Fruit fly (Drosophila melanogaster) whole organism, wandering third instar larva: ENCODE results near the gene CG45307.

Experiments used
- Abd-B ChIP-seq: fragments of >200 bp; optimal IDR thresholded peaks from 2 replicates; lab custom pipeline; 2017; ENCODE audit warnings: missing biosample characterization, missing genetic modification characterization
- CG32264 ChIP-seq: fragments of 200-800 bp; sonication (Bioruptor generic); optimal IDR thresholded peaks from 2 replicates; lab custom pipeline; 2016; ENCODE audit warnings: missing biosample characterization, missing genetic modification characterization
- CG9705 ChIP-seq: fragments of 200-800 bp; sonication (Bioruptor generic); optimal IDR thresholded peaks from 2 replicates; lab custom pipeline; 2018; ENCODE audit warnings: missing biosample characterization, mild to moderate bottlenecking, missing genetic modification characterization
- CrebA ChIP-seq: fragments of 200-800 bp; sonication (Bioruptor generic); optimal IDR thresholded peaks from 2 replicates; lab custom pipeline; 2016; ENCODE audit warnings: missing biosample characterization, mild to moderate bottlenecking, missing genetic modification characterization, borderline replicate concordance
- Dfd ChIP-seq: fragments of >200 bp; optimal IDR thresholded peaks from 2 replicates; lab custom pipeline; 2017; ENCODE audit warnings: missing biosample characterization, missing genetic modification characterization
- HLH106 ChIP-seq: fragments of 200-800 bp; optimal IDR thresholded peaks from 3 replicates; lab custom pipeline; 2019; ENCODE audit warnings: missing biosample characterization, mild to moderate bottlenecking, missing genetic modification characterization, moderate library complexity
- Hnf4 ChIP-seq: fragments of 200-800 bp; sonication (Bioruptor generic); optimal IDR thresholded peaks from 2 replicates; lab custom pipeline; 2016; ENCODE audit warnings: missing biosample characterization, mild to moderate bottlenecking, missing genetic modification characterization
- Hr78 ChIP-seq: fragments of >200 bp; optimal IDR thresholded peaks from 2 replicates; lab custom pipeline; 2017; ENCODE audit warnings: missing biosample characterization, missing genetic modification characterization
- Hr83 ChIP-seq: fragments of 200-300 bp; sonication (Bioruptor generic); optimal IDR thresholded peaks from 2 replicates; lab custom pipeline; 2016; ENCODE audit warnings: missing biosample characterization, mild to moderate bottlenecking, missing genetic modification characterization, moderate library complexity; ENCODE audit not compliant: poor library complexity, severe bottlenecking
- Jra ChIP-seq: sonication (Bioruptor generic); optimal IDR thresholded peaks from 2 replicates; lab custom pipeline; 2016; ENCODE audit warnings: missing biosample characterization, missing genetic modification characterization
- Mio ChIP-seq: sonication (Bioruptor generic); optimal IDR thresholded peaks from 2 replicates; lab custom pipeline; 2016; ENCODE audit warnings: missing biosample characterization, missing genetic modification characterization
- N ChIP-seq: fragments of >200 bp; optimal IDR thresholded peaks from 2 replicates; lab custom pipeline; 2018; ENCODE audit warnings: missing biosample characterization, missing external identifiers, missing genetic modification characterization
- OdsH ChIP-seq: fragments of 200-800 bp; sonication (Bioruptor generic); optimal IDR thresholded peaks from 2 replicates; lab custom pipeline; 2016; ENCODE audit warnings: missing biosample characterization, mild to moderate bottlenecking, missing genetic modification characterization
- Rel ChIP-seq, 2 experiments: fragments of 200-800 bp; sonication (Bioruptor generic) in 1 of 2; optimal IDR thresholded peaks; 2 replicates in 1 of 2; 3 replicates in 1 of 2; lab custom pipeline; 2016 to 2019; ENCODE audit warnings: mild to moderate bottlenecking in 2 of 2, missing biosample characterization in 2 of 2, missing genetic modification characterization in 2 of 2, moderate library complexity in 1 of 2
- Sp1 ChIP-seq: fragments of 200-800 bp; sonication (Bioruptor generic); optimal IDR thresholded peaks from 3 replicates; lab custom pipeline; 2019; ENCODE audit warnings: missing biosample characterization, mild to moderate bottlenecking, missing genetic modification characterization, moderate library complexity
- br ChIP-seq: fragments of 200-800 bp; sonication (Bioruptor generic); optimal IDR thresholded peaks from 2 replicates; lab custom pipeline; 2016; ENCODE audit warnings: missing biosample characterization, missing genetic modification characterization
- brk ChIP-seq: fragments of 200-800 bp; sonication (Bioruptor generic); optimal IDR thresholded peaks from 2 replicates; lab custom pipeline; 2016; ENCODE audit warnings: missing biosample characterization, mild to moderate bottlenecking, missing genetic modification characterization
- dmrt93B ChIP-seq: fragments of 200-800 bp; sonication (Bioruptor generic); optimal IDR thresholded peaks from 2 replicates; lab custom pipeline; 2018; ENCODE audit warnings: missing biosample characterization, mild to moderate bottlenecking, missing genetic modification characterization
- dsf ChIP-seq: sonication (Bioruptor generic); optimal IDR thresholded peaks from 2 replicates; lab custom pipeline; 2016; ENCODE audit warnings: missing biosample characterization, missing genetic modification characterization, borderline replicate concordance
- ey ChIP-seq: fragments of 200-800 bp; sonication (Bioruptor generic); optimal IDR thresholded peaks from 2 replicates; lab custom pipeline; 2016; ENCODE audit warnings: missing biosample characterization, missing genetic modification characterization
- foxo ChIP-seq, 2 experiments: fragments of 200-800 bp; sonication (Bioruptor generic); optimal IDR thresholded peaks; 2 replicates in 1 of 2; 3 replicates in 1 of 2; lab custom pipeline; 2016 to 2017; ENCODE audit warnings: missing biosample characterization in 2 of 2, missing genetic modification characterization in 2 of 2
- fru ChIP-seq: fragments of 200-800 bp; sonication (Bioruptor generic); optimal IDR thresholded peaks from 3 replicates; lab custom pipeline; 2016; ENCODE audit warnings: missing biosample characterization, mild to moderate bottlenecking, missing genetic modification characterization
- h ChIP-seq: fragments of 200-800 bp; sonication (Bioruptor generic); optimal IDR thresholded peaks from 3 replicates; lab custom pipeline; 2016; ENCODE audit warnings: missing biosample characterization, mild to moderate bottlenecking, missing genetic modification characterization
- jim ChIP-seq: fragments of 175-275, 200-325 bp; sonication (Bioruptor generic); optimal IDR thresholded peaks from 2 replicates; lab custom pipeline; 2016; ENCODE audit warnings: missing biosample characterization, mild to moderate bottlenecking, missing genetic modification characterization
- pan ChIP-seq: fragments of >200 bp; optimal IDR thresholded peaks from 2 replicates; lab custom pipeline; 2017
- psq ChIP-seq: fragments of 200-800 bp; sonication (Bioruptor generic); optimal IDR thresholded peaks from 3 replicates; lab custom pipeline; 2017; ENCODE audit warnings: missing biosample characterization, mild to moderate bottlenecking, missing genetic modification characterization, moderate library complexity
- rgr ChIP-seq: fragments of 200-800 bp; sonication (Bioruptor generic); optimal IDR thresholded peaks from 3 replicates; lab custom pipeline; 2016; ENCODE audit warnings: missing biosample characterization, mild to moderate bottlenecking, missing genetic modification characterization
- sage ChIP-seq: fragments of 200-800 bp; sonication (Bioruptor generic); optimal IDR thresholded peaks from 2 replicates; lab custom pipeline; 2016; ENCODE audit warnings: missing biosample characterization, mild to moderate bottlenecking, missing genetic modification characterization
- sv ChIP-seq: fragments of 200-800 bp; sonication (Bioruptor generic); optimal IDR thresholded peaks from 3 replicates; lab custom pipeline; 2016; ENCODE audit warnings: missing biosample characterization, missing genetic modification characterization
- tai ChIP-seq: sonication (Bioruptor generic); optimal IDR thresholded peaks from 2 replicates; lab custom pipeline; 2016; ENCODE audit warnings: missing biosample characterization, missing genetic modification characterization
- usp ChIP-seq: fragments of >200 bp; optimal IDR thresholded peaks from 2 replicates; lab custom pipeline; 2017; ENCODE audit warnings: missing biosample characterization, missing genetic modification characterization

Gene CG45307

DNA sequence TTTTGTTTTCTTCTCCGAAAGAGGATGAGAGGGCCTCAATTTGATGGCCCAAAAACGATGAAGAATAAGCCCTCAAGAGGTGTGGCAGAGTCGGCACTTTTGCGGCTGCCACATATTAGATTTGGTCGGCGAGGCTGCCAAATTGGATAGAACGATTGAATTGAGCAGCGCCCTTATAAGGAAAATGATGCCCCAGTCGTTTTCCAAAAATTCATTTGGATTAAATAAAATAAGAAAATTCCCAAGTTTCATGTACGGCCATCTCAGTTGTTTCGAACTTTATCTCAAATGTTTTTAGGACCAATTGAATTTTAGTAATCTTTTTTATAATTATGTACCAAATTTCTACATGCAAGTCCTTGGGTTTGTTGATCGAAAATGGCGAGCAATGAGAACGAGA is at the start of gene CG45307, which contains the start of gene CG12438:
TSS of gene CG45307 (minus strand) at position 101 of the 400 bp plus-strand sequence.
TSS of gene CG12438 (plus strand) at position 264 of the 400 bp plus-strand sequence.
- TF ChIP-seq jim (no peak), br (GFP tag; lab: Kevin White, UChicago) (no peak), usp (GFP tag; lab: Kevin White, UChicago) (no peak), psq (no peak), HLH106 (tag; lab: Kevin White, UChicago) (no peak), CrebA (GFP tag; lab: Kevin White, UChicago) (no peak), OdsH (GFP tag; lab: Kevin White, UChicago) (no peak), fru (no peak), CG32264 (GFP tag; lab: Kevin White, UChicago) (no peak), h (GFP tag; lab: Kevin White, UChicago) (no peak), dsf (GFP tag; lab: Kevin White, UChicago) (no peak), N (GFP tag; lab: Kevin White, UChicago) (no peak), rgr (GFP tag; lab: Kevin White, UChicago) (no peak)
- TF ChIP-seq, all 38 proteins: peak for 0

dm6 chr2L:8799009-8799408 is 47.1 kb upstream of the CG45307 start:
- no peak for TF ChIP-seq fru
- no peak for TF ChIP-seq sage (GFP tag; lab: Kevin White, UChicago)
- no peak for TF ChIP-seq brk (GFP tag; lab: Kevin White, UChicago)
- TF ChIP-seq dmrt93B (GFP tag; lab: Kevin White, UChicago) = no peak
- TF ChIP-seq Sp1 = no peak
- TF ChIP-seq tai = no peak
- no peak for TF ChIP-seq h (GFP tag; lab: Kevin White, UChicago)
- no peak for TF ChIP-seq psq
- no peak for TF ChIP-seq N (GFP tag; lab: Kevin White, UChicago)
- no peak for TF ChIP-seq Dfd
- TF ChIP-seq CrebA (GFP tag; lab: Kevin White, UChicago) = no peak
- TF ChIP-seq rgr (GFP tag; lab: Kevin White, UChicago) = no peak
- TF ChIP-seq sv (GFP tag; lab: Kevin White, UChicago) = no peak
- TF ChIP-seq Hnf4 (GFP tag; lab: Kevin White, UChicago) = no peak
- no peak for TF ChIP-seq Hr78 (GFP tag; lab: Kevin White, UChicago)
- no peak for TF ChIP-seq Abd-B (GFP tag; lab: Kevin White, UChicago)
- no peak for TF ChIP-seq HLH106 (tag; lab: Kevin White, UChicago)
- TF ChIP-seq Mio (GFP tag; lab: Kevin White, UChicago) = no peak

DNA sequence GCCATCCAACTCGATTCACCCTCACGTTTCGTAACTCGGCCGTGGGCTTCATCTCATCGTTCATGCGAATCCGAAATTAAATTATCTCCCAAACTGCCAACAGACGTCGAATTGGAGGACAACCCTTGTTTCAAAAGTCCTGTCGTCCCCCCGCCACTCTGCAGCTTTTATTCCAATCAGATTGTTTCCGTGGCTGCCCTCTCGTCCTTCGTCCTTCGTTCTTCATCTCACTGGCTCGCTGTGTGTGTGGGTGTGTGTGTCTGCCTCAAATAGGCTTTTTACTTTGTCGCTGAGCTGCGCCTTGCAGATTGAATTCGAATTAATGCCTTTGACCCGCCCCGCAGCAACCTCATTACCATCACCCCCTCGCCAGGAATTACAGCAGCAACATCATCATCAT is 42.2 kb upstream of the CG45307 start:
- TF ChIP-seq Hnf4 (GFP tag; lab: Kevin White, UChicago) (no peak), Sp1 (no peak)

DNA sequence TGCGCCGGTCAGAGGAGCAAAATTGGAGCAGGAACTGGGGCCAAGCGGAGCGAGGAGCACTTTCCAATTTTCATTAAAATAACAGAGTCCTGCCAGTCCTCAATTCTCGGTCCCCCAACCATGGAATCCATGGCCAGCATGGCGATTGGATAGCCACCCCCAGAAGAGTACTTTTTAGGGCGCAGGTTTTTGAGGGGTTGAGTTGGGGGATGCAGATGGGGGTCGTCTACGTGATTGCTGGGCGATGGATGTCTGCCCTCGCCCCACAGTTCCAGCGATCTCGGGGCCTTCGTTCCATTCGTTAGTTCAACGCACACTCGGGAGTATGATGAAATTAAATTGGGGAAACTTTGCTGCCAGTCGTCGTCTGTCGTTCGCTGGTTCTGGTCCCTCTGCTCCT is 39.8 kb upstream of the CG45307 start:
- TF ChIP-seq dsf (GFP tag; lab: Kevin White, UChicago) (no peak), dmrt93B (GFP tag; lab: Kevin White, UChicago) (no peak), Rel (GFP tag; optimal IDR thresholded peaks at IDR 0.05; lab: Kevin White, UChicago) (no peak), Rel (tag; optimal IDR thresholded peaks at IDR 0.05; lab: Kevin White, UChicago) (no peak), Hr83 (GFP tag; lab: Kevin White, UChicago) (no peak), ey (GFP tag; lab: Kevin White, UChicago) (no peak), psq (no peak), jim (no peak), Jra (no peak)

dm6 chr2L:8787575-8787974 is 35.7 kb upstream of the CG45307 start:
- no peak for TF ChIP-seq Hr83 (GFP tag; lab: Kevin White, UChicago)
- TF ChIP-seq ey (GFP tag; lab: Kevin White, UChicago) = peak; percentile 29
- TF ChIP-seq pan (lab: Kevin White, UChicago) = no peak
- TF ChIP-seq Hnf4 (GFP tag; lab: Kevin White, UChicago) = no peak
- peak; percentile 45 for TF ChIP-seq h (GFP tag; lab: Kevin White, UChicago)
- no peak for TF ChIP-seq N (GFP tag; lab: Kevin White, UChicago)
- peak; percentile 45 for TF ChIP-seq fru
- TF ChIP-seq rgr (GFP tag; lab: Kevin White, UChicago) = peak; percentile 6
- peak; percentile 38 for TF ChIP-seq Sp1
- TF ChIP-seq CG9705 = no peak
- TF ChIP-seq foxo (GFP tag; optimal IDR thresholded peaks at IDR 0.05; lab: Kevin White, UChicago) = peak in 1 of 2 experiments; percentile 17
- peak; percentile 31 for TF ChIP-seq HLH106 (tag; lab: Kevin White, UChicago)
